Fruit fly (Drosophila melanogaster): ENCODE results near the gene rngo.

The rngo gene

dm6 chrX:16441245-16441644 lies at the start of gene rngo, which contains the start of gene Cdc50:
TSS of gene rngo (plus strand) at chrX:16441433.
TSS of gene Cdc50 (minus strand) at chrX:16441296.
- TF ChIP-seq acj6 (GFP tag; optimal IDR thresholded peaks at IDR 0.05) (no peak), CG31627 (GFP tag; optimal IDR thresholded peaks at IDR 0.05) (peak; percentile 32), CG16779 (tag; optimal IDR thresholded peaks at IDR 0.05) (no peak), dac (GFP tag; optimal IDR thresholded peaks at IDR 0.05) (no peak), CG9139 (GFP tag; optimal IDR thresholded peaks at IDR 0.05) (no peak), Hr38 (GFP tag; optimal IDR thresholded peaks at IDR 0.05) (no peak), Lpt (GFP tag; optimal IDR thresholded peaks at IDR 0.05) (no peak), topi (GFP tag; optimal IDR thresholded peaks at IDR 0.05) (no peak), CG6163 (GFP tag; IDR thresholded peaks at IDR 0.05) (no peak), Sox15 (GFP tag; optimal IDR thresholded peaks at IDR 0.05) (no peak), Blimp-1 (GFP tag; optimal IDR thresholded peaks at IDR 0.05) (no peak), eg (GFP tag; IDR thresholded peaks at IDR 0.05) (no peak), CG32006 (GFP tag; optimal IDR thresholded peaks at IDR 0.05) (no peak), svp (GFP tag) (no peak), Eip75B (GFP tag; optimal IDR thresholded peaks at IDR 0.05) (no peak), OdsH (GFP tag; optimal IDR thresholded peaks at IDR 0.05) (no peak), lz (GFP tag; optimal IDR thresholded peaks at IDR 0.05) (peak; percentile 57), fd85E (GFP tag; optimal IDR thresholded peaks at IDR 0.05) (no peak), net (GFP tag; optimal IDR thresholded peaks at IDR 0.05) (no peak), CG3032 (tag; optimal IDR thresholded peaks at IDR 0.05) (peak; percentile 21), Ets21C (GFP tag; optimal IDR thresholded peaks at IDR 0.05) (no peak), salr (GFP tag; optimal IDR thresholded peaks at IDR 0.05) (no peak), Eip78C (GFP tag) (no peak), CG6854 (GFP tag; optimal IDR thresholded peaks at IDR 0.05) (no peak), CG11902 (GFP tag; optimal IDR thresholded peaks at IDR 0.05) (no peak), esn (GFP tag; optimal IDR thresholded peaks at IDR 0.05) (peak; percentile 52), achi (GFP tag; optimal IDR thresholded peaks at IDR 0.05) (no peak), fd59A (GFP tag; optimal IDR thresholded peaks at IDR 0.05) (no peak), Smox (GFP tag; optimal IDR thresholded peaks at IDR 0.05) (no peak), CG4318 (GFP tag; optimal IDR thresholded peaks at IDR 0.05) (no peak), CG34406 (GFP tag; optimal IDR thresholded peaks at IDR 0.05) (no peak), CG8319 (GFP tag; optimal IDR thresholded peaks at IDR 0.05) (no peak), Eip93F (GFP tag; optimal IDR thresholded peaks at IDR 0.05) (no peak), CG8632 (GFP tag; optimal IDR thresholded peaks at IDR 0.05) (no peak)

dm6 chrX:16403811-16404420 lies 37.3 kb upstream of the rngo start:
- TF ChIP-seq CG6792 (GFP tag; optimal IDR thresholded peaks at IDR 0.05) (peak; percentile 68), net (GFP tag; optimal IDR thresholded peaks at IDR 0.05) (peak; percentile 73), fkh (GFP tag; optimal IDR thresholded peaks at IDR 0.05) (no peak), topi (GFP tag; optimal IDR thresholded peaks at IDR 0.05) (no peak), ss (GFP tag; optimal IDR thresholded peaks at IDR 0.05) (no peak), Gug (GFP tag; IDR thresholded peaks at IDR 0.05) (peak; percentile 75), Ets21C (GFP tag; optimal IDR thresholded peaks at IDR 0.05) (peak; percentile 24), CG10669 (GFP tag; optimal IDR thresholded peaks at IDR 0.05) (no peak), CG6163 (GFP tag; IDR thresholded peaks at IDR 0.05) (peak; percentile 82), CG8119 (GFP tag; IDR thresholded peaks at IDR 0.05) (peak; percentile 84), Eip93F (GFP tag; optimal IDR thresholded peaks at IDR 0.05) (peak; percentile 45), esn (GFP tag; optimal IDR thresholded peaks at IDR 0.05) (no peak), fd59A (GFP tag; optimal IDR thresholded peaks at IDR 0.05) (no peak), OdsH (GFP tag; optimal IDR thresholded peaks at IDR 0.05) (no peak), CG16779 (tag; optimal IDR thresholded peaks at IDR 0.05) (peak; percentile 41), salr (GFP tag; optimal IDR thresholded peaks at IDR 0.05) (no peak), CG8632 (GFP tag; optimal IDR thresholded peaks at IDR 0.05) (peak; percentile 66), CG15336 (GFP tag; IDR thresholded peaks at IDR 0.05) (peak; percentile 90), CG11902 (GFP tag; optimal IDR thresholded peaks at IDR 0.05) (peak; percentile 18), Ets96B (tag; optimal IDR thresholded peaks at IDR 0.05) (peak; percentile 63), Sox14 (GFP tag; optimal IDR thresholded peaks at IDR 0.05) (no peak), Smox (GFP tag; optimal IDR thresholded peaks at IDR 0.05) (no peak), CG6276 (GFP tag; optimal IDR thresholded peaks at IDR 0.05) (no peak), Sox15 (GFP tag; optimal IDR thresholded peaks at IDR 0.05) (peak; percentile 35), CG6808 (GFP tag; optimal IDR thresholded peaks at IDR 0.05) (no peak), CG32006 (GFP tag; optimal IDR thresholded peaks at IDR 0.05) (peak; percentile 79), CG6854 (GFP tag; optimal IDR thresholded peaks at IDR 0.05) (no peak), svp (GFP tag) (peak; percentile 86), fd85E (GFP tag; optimal IDR thresholded peaks at IDR 0.05) (no peak), cyc (GFP tag; optimal IDR thresholded peaks at IDR 0.05) (peak; percentile 48), CG31627 (GFP tag; optimal IDR thresholded peaks at IDR 0.05) (peak; percentile 46), achi (GFP tag; optimal IDR thresholded peaks at IDR 0.05) (no peak), Hr39 (GFP tag; optimal IDR thresholded peaks at IDR 0.05) (no peak), CG8319 (GFP tag; optimal IDR thresholded peaks at IDR 0.05) (peak; percentile 31), Blimp-1 (GFP tag; optimal IDR thresholded peaks at IDR 0.05) (no peak), CG4318 (GFP tag; optimal IDR thresholded peaks at IDR 0.05) (peak; percentile 38)
